Comparison of ENCODE assay signal across 6 fruit fly cellular contexts in the genomic region with DNA sequence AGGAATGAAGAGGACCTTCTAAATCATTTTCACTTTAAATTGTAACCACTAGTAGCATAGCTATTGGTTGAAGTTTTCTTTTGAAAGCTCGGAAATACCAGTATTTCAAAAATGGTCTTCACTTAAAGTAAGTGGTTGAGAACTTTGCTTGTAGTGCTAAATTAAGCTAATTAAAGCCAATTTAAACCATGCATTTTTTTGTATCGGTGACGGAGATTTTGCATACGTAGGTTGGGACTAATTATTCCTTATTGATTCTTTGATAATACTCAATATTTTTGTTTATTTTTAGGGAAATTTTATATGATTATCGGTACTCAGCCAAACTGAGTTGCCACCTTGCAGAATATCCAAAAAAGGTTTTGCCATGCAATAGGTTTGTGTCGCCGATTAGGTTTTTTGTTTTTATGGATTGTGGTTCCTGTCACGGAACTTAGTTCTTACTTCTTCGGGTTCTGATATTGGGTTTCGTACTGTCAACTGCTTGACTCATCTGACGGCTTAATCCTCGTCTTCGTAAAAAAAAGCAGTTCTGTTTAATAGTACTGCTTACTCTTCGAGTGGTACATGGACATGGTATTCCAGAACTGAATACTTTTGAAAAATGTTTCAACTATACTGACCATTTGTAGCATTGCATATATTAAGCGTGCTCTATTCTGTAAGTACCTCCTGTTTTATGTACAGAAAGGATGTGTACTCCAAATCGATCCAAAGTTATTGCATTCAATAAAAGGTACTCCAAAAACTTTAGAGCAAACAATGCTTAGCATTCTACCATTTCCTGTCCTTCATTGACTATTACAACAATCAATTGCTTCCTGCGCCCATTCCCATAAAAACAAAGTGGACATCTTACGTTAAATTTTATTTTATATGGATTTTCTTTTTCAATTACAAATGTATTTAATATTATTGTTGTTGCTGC.
TF ChIP-seq lines count a peak whose summit lies in the region.

No protein-coding gene starts in this region.

- peak; percentile 83 to 84 for TF ChIP-seq CTCF in S2 (optimal IDR thresholded peaks at IDR 0.05; lab: Kevin White, UChicago)
- peak; percentile 85 for TF ChIP-seq CTCF in whole organism, embryonic (GFP tag; optimal IDR thresholded peaks at IDR 0.05; lab: Kevin White, UChicago)

TF ChIP-seq in whole organism, adult, 20 proteins besides CTCF, POLR2A, EP300 and RAD21:
- TF ChIP-seq CG7045 (GFP tag; optimal IDR thresholded peaks at IDR 0.05; lab: Kevin White, UChicago): no peak
- no peak for TF ChIP-seq Clk (GFP tag; optimal IDR thresholded peaks at IDR 0.05; lab: Kevin White, UChicago)
- TF ChIP-seq bab1 (GFP tag; optimal IDR thresholded peaks at IDR 0.05; lab: Kevin White, UChicago): no peak
- TF ChIP-seq CG12768 (GFP tag; optimal IDR thresholded peaks at IDR 0.05; lab: Kevin White, UChicago): no peak
- peak; percentile 72 for TF ChIP-seq kay (GFP tag; lab: Kevin White, UChicago; ENCODE audit: borderline replicate concordance)
- TF ChIP-seq CG11617 (GFP tag; optimal IDR thresholded peaks at IDR 0.05; lab: Kevin White, UChicago): no peak
- TF ChIP-seq tj (GFP tag; optimal IDR thresholded peaks at IDR 0.05; lab: Kevin White, UChicago): no peak
- no peak for TF ChIP-seq Crg-1 (GFP tag; optimal IDR thresholded peaks at IDR 0.05; lab: Kevin White, UChicago)

TF ChIP-seq in whole organism, embryonic, 481 proteins besides CTCF, POLR2A, EP300 and RAD21 (continues in another document):
- peak; percentile 39 for TF ChIP-seq CG17829 (tag; optimal IDR thresholded peaks at IDR 0.05; lab: Kevin White, UChicago)
- peak; percentile 16; the same call in 1 of the 2 replicates for TF ChIP-seq hbn (GFP tag; IDR thresholded peaks at IDR 0.05; lab: Robert Waterston, UW; ENCODE audit: partially characterized antibody)
- peak; percentile 66 for TF ChIP-seq sens (GFP tag; lab: Kevin White, UChicago)
- 0 out of 2 replicates have a peak, but pooled peaks have one; percentile 11 for TF ChIP-seq MBD-R2 (GFP tag; IDR thresholded peaks at IDR 0.05; lab: Robert Waterston, UW)
- peak; percentile 38 for TF ChIP-seq Sry-δ (GFP tag; optimal IDR thresholded peaks at IDR 0.05; lab: Kevin White, UChicago)
- TF ChIP-seq dpn (GFP tag; optimal IDR thresholded peaks at IDR 0.05; lab: Kevin White, UChicago): peak in 1 of 2 experiments; percentile 3
- TF ChIP-seq grau (tag; optimal IDR thresholded peaks at IDR 0.05; lab: Kevin White, UChicago): peak; percentile 24
- peak; percentile 48 for TF ChIP-seq vvl (GFP tag; IDR thresholded peaks at IDR 0.05; lab: Robert Waterston, UW)
- peak; percentile 99 for TF ChIP-seq CG31365 (tag; optimal IDR thresholded peaks at IDR 0.05; lab: Kevin White, UChicago)
- TF ChIP-seq Bgb (GFP tag; IDR thresholded peaks at IDR 0.05; lab: Robert Waterston, UW; ENCODE audit: partially characterized antibody): peak; percentile 37; the same call in 1 of the 2 replicates
- TF ChIP-seq Rfx (GFP tag; IDR thresholded peaks at IDR 0.05; lab: Robert Waterston, UW): peak; percentile 22; the same call in 1 of the 2 replicates
- no peak for TF ChIP-seq CG15479 (GFP tag; optimal IDR thresholded peaks at IDR 0.05; lab: Kevin White, UChicago)
- peak; percentile 86 for TF ChIP-seq HmgD (GFP tag; optimal IDR thresholded peaks at IDR 0.05; lab: Kevin White, UChicago)
- TF ChIP-seq CG7963 (GFP tag; IDR thresholded peaks at IDR 0.05; lab: Robert Waterston, UW; ENCODE audit: partially characterized antibody): no peak
- TF ChIP-seq CG2712 (tag; optimal IDR thresholded peaks at IDR 0.05; lab: Kevin White, UChicago): peak; percentile 17
- peak; percentile 80 for TF ChIP-seq Myb (GFP tag; optimal IDR thresholded peaks at IDR 0.05; lab: Kevin White, UChicago)

TF ChIP-seq in whole organism, prepupa, 60 proteins besides CTCF, POLR2A, EP300 and RAD21:
- TF ChIP-seq svp (GFP tag; lab: Kevin White, UChicago) (peak; percentile 24), salr (GFP tag; optimal IDR thresholded peaks at IDR 0.05; lab: Kevin White, UChicago) (no peak), Hr4 (GFP tag; optimal IDR thresholded peaks at IDR 0.05; lab: Kevin White, UChicago) (no peak), Ets96B (tag; optimal IDR thresholded peaks at IDR 0.05; lab: Kevin White, UChicago) (no peak), CG3032 (tag; optimal IDR thresholded peaks at IDR 0.05; lab: Kevin White, UChicago) (peak; percentile 2), Eip78C (GFP tag; lab: Kevin White, UChicago) (peak; percentile 15)

TF ChIP-seq in whole organism, pupa, 21 proteins besides CTCF, POLR2A, EP300 and RAD21:
- TF ChIP-seq D1 (tag; optimal IDR thresholded peaks at IDR 0.05; lab: Kevin White, UChicago): peak; percentile 52
- no peak for TF ChIP-seq EcR (GFP tag; optimal IDR thresholded peaks at IDR 0.05; lab: Kevin White, UChicago)

TF ChIP-seq in whole organism, wandering third instar larva, 38 proteins besides CTCF, POLR2A, EP300 and RAD21:
- TF ChIP-seq h (GFP tag; optimal IDR thresholded peaks at IDR 0.05; lab: Kevin White, UChicago) (no peak), usp (GFP tag; optimal IDR thresholded peaks at IDR 0.05; lab: Kevin White, UChicago) (no peak), Myc (optimal IDR thresholded peaks at IDR 0.05; lab: Kevin White, UChicago) (peak; percentile 72), Hnf4 (GFP tag; optimal IDR thresholded peaks at IDR 0.05; lab: Kevin White, UChicago) (no peak), CrebA (GFP tag; optimal IDR thresholded peaks at IDR 0.05; lab: Kevin White, UChicago; ENCODE audit: borderline replicate concordance) (no peak), psq (GFP tag; optimal IDR thresholded peaks at IDR 0.05; lab: Kevin White, UChicago) (no peak), Dif (GFP tag; optimal IDR thresholded peaks at IDR 0.05; lab: Kevin White, UChicago; ENCODE audit: partially characterized antibody) (no peak), sage (GFP tag; optimal IDR thresholded peaks at IDR 0.05; lab: Kevin White, UChicago) (no peak), Abd-B (GFP tag; optimal IDR thresholded peaks at IDR 0.05; lab: Kevin White, UChicago) (no peak), HLH106 (tag; optimal IDR thresholded peaks at IDR 0.05; lab: Kevin White, UChicago) (no peak), Vsx2 (GFP tag; optimal IDR thresholded peaks at IDR 0.05; lab: Kevin White, UChicago; ENCODE audit: partially characterized antibody) (peak; percentile 90), CG9705 (GFP tag; optimal IDR thresholded peaks at IDR 0.05; lab: Kevin White, UChicago) (no peak), GATAd (GFP tag; optimal IDR thresholded peaks at IDR 0.05; lab: Kevin White, UChicago) (no peak), Rel (GFP tag; optimal IDR thresholded peaks at IDR 0.05; lab: Kevin White, UChicago) (no peak), Rel (tag; optimal IDR thresholded peaks at IDR 0.05; lab: Kevin White, UChicago) (no peak), brk (GFP tag; optimal IDR thresholded peaks at IDR 0.05; lab: Kevin White, UChicago) (no peak), Dfd (GFP tag; optimal IDR thresholded peaks at IDR 0.05; lab: Kevin White, UChicago) (no peak), br (GFP tag; optimal IDR thresholded peaks at IDR 0.05; lab: Kevin White, UChicago) (no peak), foxo (GFP tag; optimal IDR thresholded peaks at IDR 0.05; lab: Kevin White, UChicago) (no peak)
